Fruit fly (Drosophila melanogaster): ENCODE data around the gene CG18641.
A peak's percentile ranks its signal among the peaks of the same experiment; 100 is the strongest.

Gene CG18641

DNA sequence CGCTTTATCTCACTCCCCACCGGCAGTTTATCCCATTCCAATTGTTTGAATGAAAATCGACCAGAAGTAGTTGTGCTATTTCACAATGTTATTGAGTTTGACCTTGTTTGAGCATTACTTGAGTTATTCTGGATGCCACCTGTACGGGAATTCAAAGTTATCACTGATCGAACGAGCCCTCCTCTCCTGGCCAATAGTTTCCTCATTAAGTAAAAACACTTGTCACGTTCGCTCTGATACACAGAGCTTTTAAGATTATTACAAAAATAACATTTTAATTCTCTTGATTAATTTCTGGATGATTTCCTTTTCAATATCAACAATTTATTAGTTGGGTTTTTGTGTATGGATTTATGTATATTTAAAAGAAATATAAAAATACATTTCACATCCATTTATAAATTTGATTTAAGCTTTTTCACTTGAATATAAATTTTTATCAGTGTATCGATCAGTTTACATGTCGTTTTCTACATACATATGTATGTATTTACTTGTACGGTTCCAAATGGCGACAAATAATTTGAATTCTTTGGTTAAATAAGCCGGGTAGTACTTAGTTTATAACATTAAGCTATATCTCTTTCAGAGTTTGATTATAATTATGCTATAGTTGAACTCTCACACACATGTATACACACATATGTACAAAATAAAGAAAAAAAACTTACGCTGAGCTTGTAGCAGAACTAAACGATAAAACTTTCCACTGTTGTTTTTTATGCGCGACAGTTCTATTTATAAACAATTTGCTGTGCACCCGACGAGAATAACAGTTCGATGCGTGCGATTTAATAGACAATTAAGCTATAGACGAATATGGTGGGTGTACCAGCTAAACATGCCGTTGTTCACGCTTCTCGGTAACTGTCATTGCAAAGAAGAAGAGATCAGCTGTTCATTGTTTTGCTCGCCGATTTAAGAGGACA lies 41.0 kb downstream of the CG18641 start, which contains the start of the genes CG3609 and CG15390 (continued):
- no peak for TF ChIP-seq nau (GFP tag; optimal IDR thresholded peaks at IDR 0.05)
- TF ChIP-seq lab (GFP tag; optimal IDR thresholded peaks at IDR 0.05) = peak; percentile 80
- peak; percentile 22 for TF ChIP-seq BtbVII (GFP tag; optimal IDR thresholded peaks at IDR 0.05)
- no peak for TF ChIP-seq inv (GFP tag; IDR thresholded peaks at IDR 0.05; ENCODE audit: partially characterized antibody)
- no peak for TF ChIP-seq zen2 (GFP tag; IDR thresholded peaks at IDR 0.05; ENCODE audit: partially characterized antibody)
- TF ChIP-seq pan (optimal IDR thresholded peaks at IDR 0.05) = no peak
- peak in 1 of 2 experiments; percentile 75 for TF ChIP-seq pan (GFP tag; optimal IDR thresholded peaks at IDR 0.05 in 1 of 2, IDR thresholded peaks at IDR 0.05 in 1 of 2)
- no peak for TF ChIP-seq cad (GFP tag; optimal IDR thresholded peaks at IDR 0.05)
- no peak for TF ChIP-seq jigr1 (GFP tag; IDR thresholded peaks at IDR 0.05)
- TF ChIP-seq slbo (GFP tag; IDR thresholded peaks at IDR 0.05) = peak; percentile 93
- peak; percentile 85 for TF ChIP-seq CG34422 (GFP tag; IDR thresholded peaks at IDR 0.05)
- TF ChIP-seq Abd-B (GFP tag; optimal IDR thresholded peaks at IDR 0.05) = peak; percentile 45
- peak; percentile 69 for TF ChIP-seq CG31441 (GFP tag; IDR thresholded peaks at IDR 0.05)
- peak; percentile 64 for TF ChIP-seq CG10431 (GFP tag; optimal IDR thresholded peaks at IDR 0.05)
- TF ChIP-seq tio (GFP tag; optimal IDR thresholded peaks at IDR 0.05) = peak; percentile 23
- TF ChIP-seq CG3838 (GFP tag; optimal IDR thresholded peaks at IDR 0.05) = peak; percentile 9
- peak; percentile 44 for TF ChIP-seq Usf (GFP tag; optimal IDR thresholded peaks at IDR 0.05)
- peak; percentile 31 for TF ChIP-seq CG3995 (GFP tag; optimal IDR thresholded peaks at IDR 0.05)
- TF ChIP-seq crol (GFP tag; IDR thresholded peaks at IDR 0.05) = no peak
- TF ChIP-seq Hey (tag; optimal IDR thresholded peaks at IDR 0.05) = peak; percentile 57
- TF ChIP-seq disco-r (GFP tag; optimal IDR thresholded peaks at IDR 0.05) = peak; percentile 83
- no peak for TF ChIP-seq CG7963 (GFP tag; IDR thresholded peaks at IDR 0.05; ENCODE audit: partially characterized antibody)
- TF ChIP-seq Drgx (GFP tag; IDR thresholded peaks at IDR 0.05) = peak; percentile 69
- TF ChIP-seq salm (tag; optimal IDR thresholded peaks at IDR 0.05) = peak; percentile 9
- TF ChIP-seq Aef1 (GFP tag; IDR thresholded peaks at IDR 0.05) = peak; percentile 45; the same call in 1 of the 3 replicates
- peak; percentile 88 for TF ChIP-seq CG18599 (GFP tag; optimal IDR thresholded peaks at IDR 0.05)
- no peak for TF ChIP-seq eve (GFP tag; optimal IDR thresholded peaks at IDR 0.05)
- peak; percentile 37 for TF ChIP-seq CG8089 (GFP tag; optimal IDR thresholded peaks at IDR 0.05)
- TF ChIP-seq unpg (GFP tag; optimal IDR thresholded peaks at IDR 0.05) = peak; percentile 81
- TF ChIP-seq CG17802 (tag; optimal IDR thresholded peaks at IDR 0.05) = peak; percentile 18
- TF ChIP-seq crc (GFP tag; optimal IDR thresholded peaks at IDR 0.05) = peak; percentile 79
- peak; percentile 85 to 99 for TF ChIP-seq crp (GFP tag; optimal IDR thresholded peaks at IDR 0.05)
- TF ChIP-seq grau (tag; optimal IDR thresholded peaks at IDR 0.05) = peak; percentile 74
- peak; percentile 91 for TF ChIP-seq exex (tag; optimal IDR thresholded peaks at IDR 0.05)
- TF ChIP-seq toy (GFP tag; IDR thresholded peaks at IDR 0.05) = peak; percentile 42; the same call in 1 of the 2 replicates
- peak; percentile 85 for TF ChIP-seq CG7556 (GFP tag; optimal IDR thresholded peaks at IDR 0.05)
- peak; percentile 68 for TF ChIP-seq CG9215 (GFP tag; IDR thresholded peaks at IDR 0.05)
- TF ChIP-seq tx (GFP tag; optimal IDR thresholded peaks at IDR 0.05) = peak; percentile 81
- peak; percentile 83 for TF ChIP-seq CG11247 (GFP tag; IDR thresholded peaks at IDR 0.05)
- TF ChIP-seq CG2129 (GFP tag; IDR thresholded peaks at IDR 0.05; ENCODE audit: partially characterized antibody) = no peak
- TF ChIP-seq C15 (GFP tag; IDR thresholded peaks at IDR 0.05) = peak; percentile 72; the same call in 1 of the 3 replicates
- TF ChIP-seq CG4617 (GFP tag; optimal IDR thresholded peaks at IDR 0.05; ENCODE audit: borderline replicate concordance) = peak; percentile 85
- TF ChIP-seq stc (GFP tag; IDR thresholded peaks at IDR 0.05) = peak; percentile 50
- peak; percentile 86 for TF ChIP-seq CG12744 (GFP tag; optimal IDR thresholded peaks at IDR 0.05)
- 0 out of 3 replicates have a peak, but pooled peaks have one; percentile 17 for TF ChIP-seq CG3726 (GFP tag; IDR thresholded peaks at IDR 0.05)
- peak; percentile 69 for TF ChIP-seq CG11504 (tag; optimal IDR thresholded peaks at IDR 0.05)
- TF ChIP-seq ERR (GFP tag; optimal IDR thresholded peaks at IDR 0.05) = peak; percentile 91
- TF ChIP-seq CG10366 (GFP tag; IDR thresholded peaks at IDR 0.05) = peak; percentile 77

Data from whole organism, embryonic.